Worm (Caenorhabditis elegans) whole organism, young adult: ENCODE data around the gene dac-1.

Experiments used
- B0019.2 ChIP-seq: fragments of 200-800 bp; sonication (Bioruptor generic); conservative IDR thresholded peaks from 2 replicates; pipeline ENCODE4 v1.3.6; 2022; ENCODE audit warnings: missing genetic modification reagents, missing genetic modification characterization, missing compliant biosample characterization
- B0261.1 ChIP-seq: sonication (generic microtip); optimal IDR thresholded peaks from 2 replicates; lab custom pipeline; 2016; ENCODE audit warnings: mild to moderate bottlenecking, missing genetic modification characterization, moderate library complexity, missing compliant biosample characterization
- B0336.3 ChIP-seq: fragments of 200-800 bp; sonication (Bioruptor generic); IDR thresholded peaks from 2 replicates; pipeline ENCODE4 v1.3.6; 2022; ENCODE audit warnings: missing genetic modification characterization, missing compliant biosample characterization
- F10E7.11 ChIP-seq: sonication (generic microtip); optimal IDR thresholded peaks from 2 replicates; lab custom pipeline; 2017; ENCODE audit warnings: mild to moderate bottlenecking, missing genetic modification characterization, moderate library complexity, missing compliant biosample characterization
- F23B12.7 ChIP-seq: sonication (generic microtip); optimal IDR thresholded peaks from 2 replicates; lab custom pipeline; 2017; ENCODE audit warnings: missing genetic modification characterization, mild to moderate bottlenecking, missing compliant biosample characterization, antibody characterized with exemption, moderate library complexity; ENCODE audit not compliant: insufficient read depth
- F33H1.4 ChIP-seq: fragments of 200-800 bp; sonication (Bioruptor generic); IDR thresholded peaks from 2 replicates; pipeline ENCODE4 v1.3.6; 2022; ENCODE audit warnings: missing genetic modification reagents, missing genetic modification characterization, missing compliant biosample characterization
- F37B4.10 ChIP-seq: fragments of 200-800 bp; sonication (Bioruptor generic); IDR thresholded peaks from 2 replicates; pipeline ENCODE4 v1.3.6; 2022; ENCODE audit warnings: missing genetic modification characterization, missing compliant biosample characterization
- F57C9.4 ChIP-seq: sonication (generic microtip); optimal IDR thresholded peaks from 2 replicates; lab custom pipeline; 2017; ENCODE audit warnings: mild to moderate bottlenecking, missing genetic modification characterization, missing compliant biosample characterization
- K11D2.4 ChIP-seq: fragments of 200-800 bp; sonication (Bioruptor generic); IDR thresholded peaks from 2 replicates; pipeline ENCODE4 v1.3.6; 2022; ENCODE audit warnings: missing genetic modification reagents, missing genetic modification characterization, missing compliant biosample characterization
- K12H6.12 ChIP-seq: fragments of 200-800 bp; sonication (Bioruptor generic); optimal IDR thresholded peaks from 2 replicates; lab custom pipeline; 2018; ENCODE audit warnings: mild to moderate bottlenecking, missing genetic modification characterization, missing compliant biosample characterization
- T26A5.8 ChIP-seq: sonication (generic microtip); optimal IDR thresholded peaks from 2 replicates; lab custom pipeline; 2016; ENCODE audit warnings: missing genetic modification characterization, missing compliant biosample characterization
- Y56A3A.18 ChIP-seq: fragments of 200-800 bp; sonication (Bioruptor generic); IDR thresholded peaks from 2 replicates; pipeline ENCODE4 v1.3.6; 2022; ENCODE audit warnings: missing genetic modification reagents, missing genetic modification characterization, missing compliant biosample characterization
- ZK185.1 ChIP-seq: sonication (generic microtip); optimal IDR thresholded peaks from 2 replicates; lab custom pipeline; 2016; ENCODE audit warnings: mild to moderate bottlenecking, missing genetic modification characterization, missing compliant biosample characterization; ENCODE audit not compliant: poor library complexity, severe bottlenecking
- aptf-3 ChIP-seq: fragments of 200-800 bp; sonication (Bioruptor generic); IDR thresholded peaks from 2 replicates; pipeline ENCODE4 v1.3.6; 2022; ENCODE audit warnings: missing genetic modification characterization, missing compliant biosample characterization
- cebp-1 ChIP-seq, 2 experiments: fragments of 200-800 bp in 1 of 2; sonication (Bioruptor generic) in 1 of 2; sonication (generic microtip) in 1 of 2; IDR thresholded peaks in 1 of 2; optimal IDR thresholded peaks in 1 of 2; 2 replicates each; pipeline versions ENCODE4 v1.3.6 to Lab custom; 2017 to 2022; ENCODE audit warnings: missing compliant biosample characterization in 2 of 2, missing genetic modification characterization in 2 of 2, mild to moderate bottlenecking in 1 of 2, missing genetic modification reagents in 1 of 2, moderate library complexity in 1 of 2
- ceh-100 ChIP-seq: fragments of 200-800 bp; sonication (Bioruptor generic); IDR thresholded peaks from 2 replicates; pipeline ENCODE4 v1.3.6; 2022; ENCODE audit warnings: missing genetic modification reagents, missing genetic modification characterization, missing compliant biosample characterization
- ceh-58 ChIP-seq: fragments of 200-800 bp; sonication (Bioruptor generic); IDR thresholded peaks from 2 replicates; pipeline ENCODE4 v1.3.6; 2022; ENCODE audit warnings: missing genetic modification characterization, missing compliant biosample characterization
- ceh-79 ChIP-seq: sonication (generic microtip); optimal IDR thresholded peaks from 2 replicates; lab custom pipeline; 2017; ENCODE audit warnings: mild to moderate bottlenecking, missing genetic modification characterization, missing compliant biosample characterization
- die-1 ChIP-seq: sonication (generic microtip); optimal IDR thresholded peaks from 2 replicates; lab custom pipeline; 2016; ENCODE audit warnings: missing genotype, mild to moderate bottlenecking, missing genetic modification characterization, missing compliant biosample characterization
- egl-44 ChIP-seq: fragments of 200-800 bp; sonication (Bioruptor generic); IDR thresholded peaks from 2 replicates; pipeline ENCODE4 v1.3.6; 2022; ENCODE audit warnings: missing genetic modification reagents, missing genetic modification characterization, missing compliant biosample characterization
- ekl-4 ChIP-seq: fragments of 200-800 bp; sonication (Bioruptor generic); IDR thresholded peaks from 2 replicates; pipeline ENCODE4 v1.3.6; 2022; ENCODE audit warnings: missing genetic modification reagents, missing genetic modification characterization, missing compliant biosample characterization
- hlh-26 ChIP-seq: fragments of 200-800 bp; sonication (Bioruptor generic); conservative IDR thresholded peaks from 2 replicates; pipeline ENCODE4 v1.3.6; 2022; ENCODE audit warnings: missing genetic modification reagents, missing genetic modification characterization, missing compliant biosample characterization
- let-526 ChIP-seq: fragments of 200-800 bp; sonication (Bioruptor generic); IDR thresholded peaks from 2 replicates; pipeline ENCODE4 v1.3.6; 2022; ENCODE audit warnings: missing genetic modification reagents, missing genetic modification characterization, missing compliant biosample characterization
- let-607 ChIP-seq, 2 experiments: fragments of 200-800 bp in 1 of 2; sonication (Bioruptor generic) in 1 of 2; sonication (generic microtip) in 1 of 2; optimal IDR thresholded peaks; 2 replicates each; lab custom pipeline; 2016 to 2018; ENCODE audit warnings: mild to moderate bottlenecking in 2 of 2, missing compliant biosample characterization in 2 of 2, missing genetic modification characterization in 2 of 2, moderate library complexity in 2 of 2, missing genotype in 1 of 2
- lin-35 ChIP-seq, 3 experiments: fragments of 150-350 bp in 2 of 3; sonication (generic microtip) in 1 of 3; optimal IDR thresholded peaks; 2 replicates each; lab custom pipeline; 2014 to 2018; ENCODE audit warnings: missing biosample characterization in 3 of 3, missing genetic modification characterization in 3 of 3, missing genetic modification reagents in 3 of 3
- lin-40 ChIP-seq: sonication (generic microtip); optimal IDR thresholded peaks from 2 replicates; lab custom pipeline; 2016; ENCODE audit warnings: missing genetic modification characterization, mild to moderate bottlenecking, missing compliant biosample characterization, missing genotype, missing genetic modification reagents
- lsl-1 ChIP-seq: fragments of 200-800 bp; sonication (Bioruptor generic); optimal IDR thresholded peaks from 2 replicates; lab custom pipeline; 2018; ENCODE audit warnings: mild to moderate bottlenecking, missing genetic modification characterization, moderate library complexity, missing compliant biosample characterization
- lsy-27 ChIP-seq: sonication (generic microtip); optimal IDR thresholded peaks from 2 replicates; lab custom pipeline; 2017; ENCODE audit warnings: missing genetic modification characterization, mild to moderate bottlenecking, missing compliant biosample characterization, antibody characterized with exemption, missing genotype, borderline replicate concordance; ENCODE audit not compliant: insufficient read depth
- madf-10 ChIP-seq: sonication (generic microtip); optimal IDR thresholded peaks from 2 replicates; lab custom pipeline; 2016; ENCODE audit warnings: mild to moderate bottlenecking, missing genetic modification characterization, missing compliant biosample characterization
- madf-6 ChIP-seq: fragments of 200-800 bp; sonication (Bioruptor generic); IDR thresholded peaks from 2 replicates; pipeline ENCODE4 v1.3.6; 2022; ENCODE audit warnings: missing genetic modification reagents, missing genetic modification characterization, missing compliant biosample characterization
- mel-28 ChIP-seq: sonication (generic microtip); optimal IDR thresholded peaks from 2 replicates; lab custom pipeline; 2016; ENCODE audit warnings: borderline replicate concordance, mild to moderate bottlenecking, missing genetic modification characterization, missing compliant biosample characterization
- mes-4 ChIP-seq: sonication (generic microtip); optimal IDR thresholded peaks from 2 replicates; lab custom pipeline; 2016; ENCODE audit warnings: missing genotype, missing genetic modification characterization, missing compliant biosample characterization
- nfya-1 ChIP-seq: sonication (generic microtip); optimal IDR thresholded peaks from 2 replicates; lab custom pipeline; 2017; ENCODE audit warnings: antibody characterized with exemption, missing compliant biosample characterization, missing genetic modification characterization, borderline replicate concordance; ENCODE audit not compliant: insufficient read depth
- nhr-27 ChIP-seq: fragments of 200-800 bp; sonication (Bioruptor generic); optimal IDR thresholded peaks from 2 replicates; lab custom pipeline; 2018; ENCODE audit warnings: mild to moderate bottlenecking, missing genetic modification characterization, moderate library complexity, missing compliant biosample characterization
- nhr-80 ChIP-seq: sonication (generic microtip); optimal IDR thresholded peaks from 2 replicates; lab custom pipeline; 2016; ENCODE audit warnings: missing genetic modification characterization, missing compliant biosample characterization
- pbrm-1 ChIP-seq: fragments of 200-800 bp; sonication (Bioruptor generic); IDR thresholded peaks from 2 replicates; pipeline ENCODE4 v1.3.6; 2022; ENCODE audit warnings: missing genetic modification reagents, missing genetic modification characterization, missing compliant biosample characterization
- rcor-1 ChIP-seq: fragments of 200-800 bp; sonication (Bioruptor generic); IDR thresholded peaks from 2 replicates; pipeline ENCODE4 v1.3.6; 2022; ENCODE audit warnings: missing genetic modification reagents, missing genetic modification characterization, missing compliant biosample characterization
- rec-8 ChIP-seq, 2 experiments: sonication (generic microtip); optimal IDR thresholded peaks; 2 replicates each; lab custom pipeline; 2016; ENCODE audit warnings: mild to moderate bottlenecking in 2 of 2, missing genetic modification characterization in 2 of 2, missing genetic modification reagents in 2 of 2, missing genotype in 2 of 2, missing biosample characterization in 1 of 2, missing compliant biosample characterization in 1 of 2, moderate library complexity in 1 of 2
- repo-1 ChIP-seq: sonication (generic microtip); optimal IDR thresholded peaks from 2 replicates; lab custom pipeline; 2017; ENCODE audit warnings: mild to moderate bottlenecking, missing genetic modification characterization, missing compliant biosample characterization
- rpc-1 ChIP-seq, 2 experiments: fragments of 150-350 bp in 1 of 2; sonication (generic microtip) in 1 of 2; optimal IDR thresholded peaks; 2 replicates each; lab custom pipeline; 2014 to 2018; ENCODE audit warnings: missing biosample characterization in 1 of 2, missing genetic modification characterization in 1 of 2, missing genetic modification reagents in 1 of 2, missing genotype in 1 of 2
- sdz-38 ChIP-seq: sonication (generic microtip); optimal IDR thresholded peaks from 2 replicates; lab custom pipeline; 2016; ENCODE audit warnings: missing genotype, missing genetic modification characterization, missing compliant biosample characterization
- snpc-3.4 ChIP-seq: sonication (generic microtip); optimal IDR thresholded peaks from 2 replicates; lab custom pipeline; 2017; ENCODE audit warnings: missing genetic modification characterization, mild to moderate bottlenecking, missing compliant biosample characterization, antibody characterized with exemption, moderate library complexity, missing genotype, missing genetic modification reagents
- tlf-1 ChIP-seq: fragments of 200-800 bp; sonication (Bioruptor generic); optimal IDR thresholded peaks from 2 replicates; lab custom pipeline; 2018; ENCODE audit warnings: mild to moderate bottlenecking, missing genetic modification characterization, missing compliant biosample characterization
- unc-130 ChIP-seq: sonication (generic microtip); optimal IDR thresholded peaks from 2 replicates; lab custom pipeline; 2016; ENCODE audit warnings: missing genetic modification reagents, missing genetic modification characterization, missing compliant biosample characterization
- ztf-18 ChIP-seq: sonication (generic microtip); optimal IDR thresholded peaks from 2 replicates; lab custom pipeline; 2016; ENCODE audit warnings: missing genotype, mild to moderate bottlenecking, missing genetic modification characterization, missing compliant biosample characterization
- ztf-25 ChIP-seq: fragments of 200-800 bp; sonication (Bioruptor generic); IDR thresholded peaks from 2 replicates; pipeline ENCODE4 v1.3.6; 2022; ENCODE audit warnings: missing genetic modification reagents, missing genetic modification characterization, missing compliant biosample characterization

The dac-1 gene

DNA sequence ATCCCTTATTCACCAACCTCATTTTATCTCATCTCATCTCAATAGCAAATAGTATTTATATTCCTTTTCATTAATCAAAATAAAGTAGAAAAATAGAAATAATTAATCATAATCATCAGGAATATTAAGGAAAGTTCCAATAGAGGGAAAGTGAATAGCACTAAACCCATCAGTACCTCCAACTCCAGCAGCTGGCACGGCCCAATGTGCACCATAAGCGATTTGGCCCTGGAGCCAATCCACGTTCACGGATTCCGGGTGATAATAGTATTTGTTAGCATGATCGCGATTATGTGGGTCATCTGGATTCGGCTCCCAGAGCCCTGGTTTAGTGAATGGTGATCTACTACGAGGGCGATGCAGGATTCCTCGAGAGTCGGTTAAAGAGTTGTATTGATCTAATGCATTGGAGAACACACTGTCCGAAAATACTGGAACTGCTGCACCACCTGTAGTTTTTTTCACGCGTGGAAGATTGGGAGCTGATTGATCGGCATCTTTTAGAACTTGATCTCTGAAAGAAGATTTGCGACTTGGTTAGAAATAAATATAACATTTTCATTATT lies 19.9 kb downstream of the dac-1 start (continued):
- TF ChIP-seq die-1 (tag; lab: Kevin White, UChicago) (peak; percentile 54), lsl-1 (GFP tag; lab: Kevin White, UChicago) (peak; percentile 23), nhr-80 (tag; lab: Kevin White, UChicago) (peak; percentile 31), F37B4.10 (no peak), madf-10 (tag; lab: Kevin White, UChicago) (peak; percentile 81), aptf-3 (GFP tag; lab: Robert Waterston, UW) (peak; percentile 96), mel-28 (tag; lab: Kevin White, UChicago) (peak; percentile 90), madf-6 (GFP tag; lab: Robert Waterston, UW) (peak; percentile 79), sdz-38 (no peak), T26A5.8 (tag; lab: Kevin White, UChicago) (peak; percentile 97), lin-40 (tag; lab: Kevin White, UChicago) (peak; percentile 83), rec-8 (tag; optimal IDR thresholded peaks at IDR 0.05; lab: Kevin White, UChicago) (no peak), egl-44 (GFP tag; lab: Robert Waterston, UW) (peak; percentile 92), lsy-27 (tag; lab: Kevin White, UChicago) (no peak), repo-1 (tag; lab: Kevin White, UChicago) (peak; percentile 99), lin-35 (GFP tag; optimal IDR thresholded peaks at IDR 0.05; lab: Kevin White, UChicago) (peak in 2 of 3 experiments; percentile 36 to 47), mes-4 (tag; lab: Kevin White, UChicago) (no peak), ceh-79 (tag; lab: Kevin White, UChicago) (peak; percentile 92), pbrm-1 (peak; percentile 96), ceh-100 (GFP tag; lab: Robert Waterston, UW) (peak; percentile 81), let-607 (tag; optimal IDR thresholded peaks at IDR 0.05; lab: Kevin White, UChicago) (peak; percentile 68 to 83), ekl-4 (GFP tag; lab: Robert Waterston, UW) (peak; percentile 93), K12H6.12 (peak; percentile 84), hlh-26 (GFP tag; lab: Robert Waterston, UW) (no peak), nhr-27 (tag; lab: Kevin White, UChicago) (peak; percentile 98), K11D2.4 (GFP tag; lab: Robert Waterston, UW) (peak; percentile 95), unc-130 (no peak), F23B12.7 (tag; lab: Kevin White, UChicago) (no peak), Y56A3A.18 (GFP tag; lab: Robert Waterston, UW) (peak; percentile 98), B0336.3 (GFP tag; lab: Robert Waterston, UW) (peak; percentile 99), cebp-1 (GFP tag; IDR thresholded peaks at IDR 0.05; lab: Robert Waterston, UW) (peak; percentile 83), cebp-1 (tag; optimal IDR thresholded peaks at IDR 0.05; lab: Kevin White, UChicago) (peak; percentile 93), let-526 (GFP tag; lab: Robert Waterston, UW) (no peak; the same call in none of the 2 replicates), F33H1.4 (GFP tag; lab: Robert Waterston, UW) (peak; percentile 56), rcor-1 (GFP tag; lab: Robert Waterston, UW) (peak; percentile 83), F57C9.4 (tag; lab: Kevin White, UChicago) (peak; percentile 98), ZK185.1 (tag; lab: Kevin White, UChicago) (peak; percentile 61), tlf-1 (peak; percentile 92), nfya-1 (tag; lab: Kevin White, UChicago) (no peak), F10E7.11 (tag; lab: Kevin White, UChicago) (peak; percentile 98), snpc-3.4 (tag; lab: Kevin White, UChicago) (no peak), B0261.1 (tag; lab: Kevin White, UChicago) (peak; percentile 44), B0019.2 (GFP tag; lab: Robert Waterston, UW) (0 out of 2 replicates have a peak, but pooled peaks have one; percentile 36), ztf-18 (tag; lab: Kevin White, UChicago) (no peak), ztf-25 (GFP tag; lab: Robert Waterston, UW) (peak; percentile 92), ceh-58 (GFP tag; lab: Robert Waterston, UW) (peak; percentile 88; the same call in 1 of the 2 replicates), rpc-1 (optimal IDR thresholded peaks at IDR 0.05; lab: Kevin White, UChicago) (no peak), rpc-1 (tag; optimal IDR thresholded peaks at IDR 0.05; lab: Kevin White, UChicago) (no peak)
